Worm (Caenorhabditis elegans) whole organism, mixed stage, embryonic: ENCODE data around the gene igcm-2.

Experiments
- cnd-1 ChIP-seq: fragments of 200-800 bp; sonication (Bioruptor generic); optimal IDR thresholded peaks from 2 replicates; lab custom pipeline; 2018; ENCODE audit warnings: mild to moderate bottlenecking, missing genetic modification characterization, missing compliant biosample characterization
- elt-3 ChIP-seq: fragments of 150-350 bp; optimal IDR thresholded peaks from 2 replicates; lab custom pipeline; 2014; ENCODE audit warnings: missing biosample characterization, missing genetic modification characterization
- ham-2 ChIP-seq: fragments of 200-800 bp; sonication (Bioruptor generic); optimal IDR thresholded peaks from 2 replicates; lab custom pipeline; 2018; ENCODE audit warnings: mild to moderate bottlenecking, missing genetic modification characterization, missing compliant biosample characterization
- hlh-1 ChIP-seq: fragments of 150-350 bp; optimal IDR thresholded peaks from 2 replicates; lab custom pipeline; 2014; ENCODE audit warnings: missing biosample characterization, missing genetic modification reagents, missing genetic modification characterization
- nhr-28 ChIP-seq: fragments of 150-350 bp; optimal IDR thresholded peaks from 2 replicates; lab custom pipeline; 2014; ENCODE audit warnings: missing biosample characterization, missing genetic modification characterization
- sem-2 ChIP-seq: fragments of 200-800 bp; sonication (Bioruptor generic); optimal IDR thresholded peaks from 2 replicates; lab custom pipeline; 2018; ENCODE audit warnings: mild to moderate bottlenecking, missing genetic modification characterization, missing compliant biosample characterization
- unc-39 ChIP-seq: fragments of 150-350 bp; optimal IDR thresholded peaks from 2 replicates; lab custom pipeline; 2014; ENCODE audit warnings: missing biosample characterization, missing genetic modification characterization
- zip-8 ChIP-seq: fragments of 150-350 bp; optimal IDR thresholded peaks from 2 replicates; lab custom pipeline; 2014; ENCODE audit warnings: missing biosample characterization, missing genetic modification characterization

Gene igcm-2

DNA sequence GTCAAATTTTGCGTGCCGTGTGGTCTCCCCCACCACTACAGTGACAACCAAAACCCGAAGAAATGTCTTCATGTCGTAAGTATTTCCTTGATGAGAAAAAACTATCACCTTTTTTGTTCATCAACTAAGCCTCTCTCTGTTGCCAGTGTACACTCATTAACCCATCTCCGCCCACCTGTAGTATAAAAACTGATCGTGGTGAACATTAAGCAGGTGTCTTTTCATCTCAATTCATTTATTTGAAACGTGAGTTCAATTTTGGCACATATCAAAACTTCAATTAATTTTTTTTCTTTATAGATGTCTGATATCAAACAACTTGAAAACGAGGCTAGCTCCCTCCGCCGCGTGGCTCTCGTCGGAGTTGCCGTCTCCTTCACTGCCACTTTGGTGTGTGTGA is 60.0 kb downstream of the igcm-2 start, which contains the start of gene col-170:
Gene col-170, plus strand, starts transcription at position 301 of the 400 bp plus-strand sequence.
- TF ChIP-seq cnd-1 (no peak), nhr-28 (tag; lab: Kevin White, UChicago) (no peak), elt-3 (tag; lab: Kevin White, UChicago) (no peak), ham-2 (GFP tag; lab: Kevin White, UChicago) (no peak), sem-2 (GFP tag; lab: Kevin White, UChicago) (no peak), hlh-1 (tag; lab: Kevin White, UChicago) (no peak), unc-39 (tag; lab: Kevin White, UChicago) (no peak), zip-8 (tag; lab: Kevin White, UChicago) (no peak)
